Worm (Caenorhabditis elegans) whole organism, young adult: ENCODE measurements around the gene atg-3.

ENCODE experiments used
- C06A6.2 ChIP-seq: fragments of 200-800 bp; sonication (Bioruptor generic); conservative IDR thresholded peaks from 2 replicates; pipeline ENCODE4 v1.3.6; 2022; ENCODE audit warnings: missing genetic modification characterization, missing compliant biosample characterization
- F37B4.10 ChIP-seq: fragments of 200-800 bp; sonication (Bioruptor generic); IDR thresholded peaks from 2 replicates; pipeline ENCODE4 v1.3.6; 2022; ENCODE audit warnings: missing genetic modification characterization, missing compliant biosample characterization
- F57A8.1 ChIP-seq: fragments of 200-800 bp; sonication (Bioruptor generic); optimal IDR thresholded peaks from 2 replicates; lab custom pipeline; 2018; ENCODE audit warnings: mild to moderate bottlenecking, missing genetic modification characterization, moderate library complexity, missing compliant biosample characterization
- ceh-40 ChIP-seq: fragments of 200-800 bp; sonication (Bioruptor generic); IDR thresholded peaks from 2 replicates; pipeline ENCODE4 v1.3.6; 2022; ENCODE audit warnings: missing genetic modification characterization, missing compliant biosample characterization
- ets-4 ChIP-seq: fragments of 200-800 bp; sonication (Bioruptor generic); optimal IDR thresholded peaks from 2 replicates; lab custom pipeline; 2018; ENCODE audit warnings: mild to moderate bottlenecking, missing genetic modification characterization, missing compliant biosample characterization
- let-607 ChIP-seq, 2 experiments: fragments of 200-800 bp in 1 of 2; sonication (Bioruptor generic) in 1 of 2; sonication (generic microtip) in 1 of 2; optimal IDR thresholded peaks; 2 replicates each; lab custom pipeline; 2016 to 2018; ENCODE audit warnings: mild to moderate bottlenecking in 2 of 2, missing compliant biosample characterization in 2 of 2, missing genetic modification characterization in 2 of 2, moderate library complexity in 2 of 2, missing genotype in 1 of 2
- rec-8 ChIP-seq, 2 experiments: sonication (generic microtip); optimal IDR thresholded peaks; 2 replicates each; lab custom pipeline; 2016; ENCODE audit warnings: mild to moderate bottlenecking in 2 of 2, missing genetic modification characterization in 2 of 2, missing genetic modification reagents in 2 of 2, missing genotype in 2 of 2, missing biosample characterization in 1 of 2, missing compliant biosample characterization in 1 of 2, moderate library complexity in 1 of 2
- unc-130 ChIP-seq: sonication (generic microtip); optimal IDR thresholded peaks from 2 replicates; lab custom pipeline; 2016; ENCODE audit warnings: missing genetic modification reagents, missing genetic modification characterization, missing compliant biosample characterization

DNA sequence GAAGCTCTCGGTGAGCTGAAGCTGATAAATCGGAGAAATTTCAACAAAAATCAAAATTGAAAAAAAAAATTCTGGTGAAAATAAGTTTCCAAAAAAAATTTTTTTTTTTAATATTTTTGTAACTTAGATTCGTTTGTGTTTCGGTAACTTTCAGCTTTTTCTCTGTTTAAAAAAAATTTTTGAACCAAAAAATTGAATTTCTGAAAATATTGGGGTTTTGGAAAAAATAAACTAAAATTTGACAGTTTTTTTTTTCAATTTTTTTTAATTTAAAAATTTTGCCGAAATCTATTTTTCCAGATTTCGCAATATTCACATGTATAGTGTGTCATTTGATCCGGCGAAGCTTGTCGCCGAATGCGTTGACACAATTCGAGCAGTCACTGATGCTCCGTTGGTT, 11.4 kb upstream of the atg-3 start, which contains the start of gene Y55F3AM.5:
- TF ChIP-seq F37B4.10 (GFP tag; lab: Robert Waterston, UW): no peak
- TF ChIP-seq unc-130: no peak
- no peak for TF ChIP-seq let-607 (tag; optimal IDR thresholded peaks at IDR 0.05; lab: Kevin White, UChicago)
- no peak for TF ChIP-seq rec-8 (tag; optimal IDR thresholded peaks at IDR 0.05; lab: Kevin White, UChicago)
- no peak for TF ChIP-seq C06A6.2 (GFP tag; lab: Robert Waterston, UW)
- TF ChIP-seq ets-4 (GFP tag; lab: Kevin White, UChicago): no peak
- TF ChIP-seq ceh-40: no peak
- TF ChIP-seq F57A8.1 (GFP tag; lab: Kevin White, UChicago): no peak
